Fruit fly (Drosophila melanogaster) whole organism, embryonic: ENCODE data around the gene Ask1.

Source experiments
- Ada2b ChIP-seq: fragments of 200-800 bp; sonication (Bioruptor generic); IDR thresholded peaks from 2 replicates; pipeline ENCODE4 v1.3.6; 2022; ENCODE audit warnings: missing biosample characterization, missing genetic modification characterization
- Antp ChIP-seq: fragments of 200-800 bp; sonication (Bioruptor generic); optimal IDR thresholded peaks from 3 replicates; lab custom pipeline; 2016; ENCODE audit warnings: missing biosample characterization, missing genetic modification characterization
- Atf3 ChIP-seq: fragments of 200-800 bp; sonication (Bioruptor generic); optimal IDR thresholded peaks from 3 replicates; lab custom pipeline; 2016; ENCODE audit warnings: missing biosample characterization, missing genetic modification characterization
- C15 ChIP-seq: fragments of 200-800 bp; sonication (Bioruptor generic); IDR thresholded peaks from 3 replicates; pipeline ENCODE4 v1.3.6; 2022; ENCODE audit warnings: missing biosample characterization, missing genetic modification characterization
- CG10979 ChIP-seq: fragments of 200-800 bp; sonication (Bioruptor generic); optimal IDR thresholded peaks from 2 replicates; lab custom pipeline; 2018; ENCODE audit warnings: missing biosample characterization, mild to moderate bottlenecking, missing genetic modification characterization, moderate library complexity
- CG11695 ChIP-seq: fragments of 200-800 bp; sonication (Bioruptor generic); IDR thresholded peaks from 3 replicates; pipeline ENCODE4 v1.3.6; 2022; ENCODE audit warnings: missing biosample characterization, missing genetic modification characterization
- CG14667 ChIP-seq: fragments of 200-800 bp; sonication (Bioruptor generic); IDR thresholded peaks from 2 replicates; pipeline ENCODE4 v1.3.6; 2022; ENCODE audit warnings: missing biosample characterization, missing genetic modification characterization
- CG1529 ChIP-seq: fragments of 200-800 bp; sonication (Bioruptor generic); optimal IDR thresholded peaks from 3 replicates; lab custom pipeline; 2018; ENCODE audit warnings: missing biosample characterization, missing genetic modification characterization
- CG17361 ChIP-seq: fragments of 200-800 bp; sonication (Bioruptor generic); IDR thresholded peaks from 3 replicates; pipeline ENCODE4 v1.3.6; 2022; ENCODE audit warnings: missing biosample characterization, missing genetic modification characterization
- CG2129 ChIP-seq: fragments of 200-800 bp; sonication (Bioruptor generic); IDR thresholded peaks from 2 replicates; pipeline ENCODE4 v1.3.6; 2022; ENCODE audit warnings: missing biosample characterization, missing genetic modification characterization; ENCODE audit not compliant: partially characterized antibody
- CG30431 ChIP-seq: fragments of 200-800 bp; sonication (Bioruptor generic); optimal IDR thresholded peaks from 2 replicates; lab custom pipeline; 2017; ENCODE audit warnings: missing biosample characterization, missing genetic modification characterization
- CG31224 ChIP-seq: fragments of 200-800 bp; sonication (Bioruptor generic); IDR thresholded peaks from 2 replicates; pipeline ENCODE4 v1.3.6; 2022; ENCODE audit warnings: missing biosample characterization, missing genetic modification characterization
- CG32532 ChIP-seq: fragments of 200-800 bp; sonication (Bioruptor generic); IDR thresholded peaks from 2 replicates; pipeline ENCODE4 v1.3.6; 2022; ENCODE audit warnings: missing biosample characterization, missing genetic modification characterization
- CG3407 ChIP-seq: fragments of 200-800 bp; sonication (Bioruptor generic); optimal IDR thresholded peaks from 2 replicates; lab custom pipeline; 2018; ENCODE audit warnings: missing biosample characterization, mild to moderate bottlenecking, missing genetic modification characterization
- CG8089 ChIP-seq: fragments of 200-800 bp; sonication (Bioruptor generic); optimal IDR thresholded peaks from 3 replicates; lab custom pipeline; 2016; ENCODE audit warnings: missing biosample characterization, missing genetic modification characterization
- CG8944 ChIP-seq: fragments of 200-800 bp; sonication (Bioruptor generic); optimal IDR thresholded peaks from 3 replicates; lab custom pipeline; 2016; ENCODE audit warnings: missing biosample characterization, missing genetic modification characterization
- D19A ChIP-seq: fragments of 200-800 bp; optimal IDR thresholded peaks from 3 replicates; lab custom pipeline; 2019; ENCODE audit warnings: missing biosample characterization, mild to moderate bottlenecking, missing genetic modification characterization, moderate library complexity
- Dek ChIP-seq: fragments of 200-800 bp; sonication (Bioruptor generic); optimal IDR thresholded peaks from 3 replicates; lab custom pipeline; 2019; ENCODE audit warnings: missing biosample characterization, mild to moderate bottlenecking, missing genetic modification characterization, moderate library complexity
- Dip3 ChIP-seq: fragments of 200-800 bp; sonication (Bioruptor generic); optimal IDR thresholded peaks from 3 replicates; lab custom pipeline; 2016; ENCODE audit warnings: missing biosample characterization, missing genetic modification characterization
- Eip74EF ChIP-seq, 2 experiments: fragments of 200-800 bp in 1 of 2; fragments of >200 bp in 1 of 2; sonication (Bioruptor generic) in 1 of 2; optimal IDR thresholded peaks; 2 replicates each; lab custom pipeline; 2017 to 2019; ENCODE audit warnings: missing biosample characterization in 2 of 2, missing genetic modification characterization in 2 of 2, mild to moderate bottlenecking in 1 of 2, moderate library complexity in 1 of 2
- Fer1 ChIP-seq: fragments of 200-800 bp; sonication (Bioruptor generic); optimal IDR thresholded peaks from 2 replicates; lab custom pipeline; 2017; ENCODE audit warnings: missing biosample characterization, mild to moderate bottlenecking, missing genetic modification characterization
- GATAe ChIP-seq: fragments of 200-800 bp; sonication (Bioruptor generic); conservative IDR thresholded peaks from 2 replicates; pipeline ENCODE4 v1.3.6; 2022; ENCODE audit warnings: missing biosample characterization, missing genetic modification characterization
- H2.0 ChIP-seq: fragments of 200-800 bp; sonication (Bioruptor generic); IDR thresholded peaks from 2 replicates; pipeline ENCODE4 v1.3.6; 2022; ENCODE audit warnings: missing biosample characterization, missing genetic modification characterization
- MESR4 ChIP-seq: fragments of 200-800 bp; sonication (Bioruptor generic); optimal IDR thresholded peaks from 2 replicates; lab custom pipeline; 2018; ENCODE audit warnings: missing biosample characterization, mild to moderate bottlenecking, missing genetic modification characterization, moderate library complexity
- Mad ChIP-seq: fragments of 200-800 bp; sonication (Bioruptor generic); optimal IDR thresholded peaks from 2 replicates; lab custom pipeline; 2016; ENCODE audit warnings: missing biosample characterization, missing genetic modification characterization
- Med ChIP-seq: fragments of 200-800 bp; sonication (Bioruptor generic); peaks from one replicate; lab custom pipeline; 2016; ENCODE audit warnings: missing biosample characterization, missing genetic modification characterization, mild to moderate bottlenecking, inconsistent platforms, moderate library complexity
- NFAT ChIP-seq: fragments of 200-800 bp; sonication (Bioruptor generic); IDR thresholded peaks from 2 replicates; pipeline ENCODE4 v1.3.6; 2022; ENCODE audit warnings: missing biosample characterization, missing genetic modification characterization
- NK7.1 ChIP-seq: fragments of 200-800 bp; sonication (Bioruptor generic); optimal IDR thresholded peaks from 3 replicates; lab custom pipeline; 2016; ENCODE audit warnings: missing biosample characterization, missing genetic modification characterization
- Oli ChIP-seq: fragments of 200-800 bp; sonication (Bioruptor generic); optimal IDR thresholded peaks from 2 replicates; lab custom pipeline; 2018; ENCODE audit warnings: missing biosample characterization, mild to moderate bottlenecking, missing genetic modification characterization, moderate library complexity
- Rfx ChIP-seq: fragments of 200-800 bp; sonication (Bioruptor generic); IDR thresholded peaks from 2 replicates; pipeline ENCODE4 v1.3.6; 2022; ENCODE audit warnings: missing biosample characterization, missing genetic modification characterization
- Side ChIP-seq: fragments of 200-800 bp; sonication (Bioruptor generic); optimal IDR thresholded peaks from 2 replicates; lab custom pipeline; 2016; ENCODE audit warnings: missing biosample characterization, missing genetic modification characterization
- Sox100B ChIP-seq: fragments of 200-800 bp; sonication (Bioruptor generic); optimal IDR thresholded peaks from 3 replicates; lab custom pipeline; 2018; ENCODE audit warnings: missing biosample characterization, mild to moderate bottlenecking, missing genetic modification characterization
- ash1 ChIP-seq: fragments of 200-800 bp; sonication (Bioruptor generic); optimal IDR thresholded peaks from 2 replicates; lab custom pipeline; 2018; ENCODE audit warnings: missing biosample characterization, mild to moderate bottlenecking, missing genetic modification characterization
- bsh ChIP-seq, 2 experiments: fragments of 200-800 bp; sonication (Bioruptor generic); optimal IDR thresholded peaks; 2 replicates each; lab custom pipeline; 2017 to 2018; ENCODE audit warnings: mild to moderate bottlenecking in 2 of 2, missing biosample characterization in 2 of 2, missing genetic modification characterization in 2 of 2, moderate library complexity in 1 of 2
- danr ChIP-seq: fragments of 200-800 bp; sonication (Bioruptor generic); IDR thresholded peaks from 2 replicates; pipeline ENCODE4 v1.3.6; 2022; ENCODE audit warnings: missing biosample characterization, missing genetic modification characterization
- esg ChIP-seq: fragments of 200-800 bp; sonication (Bioruptor generic); conservative IDR thresholded peaks from 2 replicates; pipeline ENCODE4 v1.3.6; 2022; ENCODE audit warnings: missing biosample characterization, missing genetic modification characterization
- gro ChIP-seq: fragments of 200-800 bp; sonication (Bioruptor generic); optimal IDR thresholded peaks from 2 replicates; lab custom pipeline; 2016; ENCODE audit warnings: missing biosample characterization, missing genetic modification characterization
- gt ChIP-seq: fragments of 200-800 bp; sonication (Bioruptor generic); IDR thresholded peaks from 2 replicates; pipeline ENCODE4 v1.3.6; 2022; ENCODE audit warnings: missing biosample characterization, missing genetic modification characterization
- jigr1 ChIP-seq: fragments of 200-800 bp; sonication (Bioruptor generic); IDR thresholded peaks from 3 replicates; pipeline ENCODE4 v1.3.6; 2022; ENCODE audit warnings: missing biosample characterization, missing genetic modification characterization
- peb ChIP-seq: fragments of 200-800 bp; sonication (Bioruptor generic); IDR thresholded peaks from 2 replicates; pipeline ENCODE4 v1.3.6; 2022; ENCODE audit warnings: missing biosample characterization, missing genetic modification characterization
- pfk ChIP-seq: fragments of 200-800 bp; sonication (Bioruptor generic); optimal IDR thresholded peaks from 2 replicates; lab custom pipeline; 2018; ENCODE audit warnings: missing biosample characterization, mild to moderate bottlenecking, missing genetic modification characterization, moderate library complexity
- ranshi ChIP-seq: fragments of 200-800 bp; sonication (Bioruptor generic); IDR thresholded peaks from 2 replicates; pipeline ENCODE4 v1.3.6; 2022; ENCODE audit warnings: missing biosample characterization, missing genetic modification characterization
- run ChIP-seq: fragments of 200-800 bp; sonication (Bioruptor generic); optimal IDR thresholded peaks from 3 replicates; lab custom pipeline; 2018; ENCODE audit warnings: missing biosample characterization, mild to moderate bottlenecking, missing genetic modification characterization
- schlank ChIP-seq: fragments of 200-800 bp; sonication (Bioruptor generic); optimal IDR thresholded peaks from 2 replicates; lab custom pipeline; 2018; ENCODE audit warnings: missing biosample characterization, mild to moderate bottlenecking, missing genetic modification characterization
- scrt ChIP-seq: fragments of 200-800 bp; sonication (Bioruptor generic); optimal IDR thresholded peaks from 2 replicates; lab custom pipeline; 2018; ENCODE audit warnings: missing biosample characterization, mild to moderate bottlenecking, missing genetic modification characterization, moderate library complexity
- sens-2 ChIP-seq: fragments of 200-800 bp; sonication (Bioruptor generic); IDR thresholded peaks from 2 replicates; pipeline ENCODE4 v1.3.6; 2022; ENCODE audit warnings: missing biosample characterization, missing genetic modification characterization
- so ChIP-seq: fragments of 200-800 bp; sonication (Bioruptor generic); IDR thresholded peaks from 3 replicates; pipeline ENCODE4 v1.3.6; 2022; ENCODE audit warnings: missing biosample characterization, missing genetic modification characterization
- unpg ChIP-seq: fragments of 200-800 bp; sonication (Bioruptor generic); optimal IDR thresholded peaks from 3 replicates; lab custom pipeline; 2018; ENCODE audit warnings: missing biosample characterization, mild to moderate bottlenecking, missing genetic modification characterization, moderate library complexity
- vvl ChIP-seq: fragments of 200-800 bp; sonication (Bioruptor generic); IDR thresholded peaks from 2 replicates; pipeline ENCODE4 v1.3.6; 2022; ENCODE audit warnings: missing biosample characterization, missing genetic modification characterization
- wdn ChIP-seq: fragments of 200-800 bp; sonication (Bioruptor generic); IDR thresholded peaks from 2 replicates; pipeline ENCODE4 v1.3.6; 2022; ENCODE audit warnings: missing biosample characterization, missing genetic modification characterization
- zen2 ChIP-seq: fragments of 200-800 bp; sonication (Bioruptor generic); IDR thresholded peaks from 3 replicates; pipeline ENCODE4 v1.3.6; 2022; ENCODE audit warnings: missing biosample characterization, missing genetic modification characterization; ENCODE audit not compliant: partially characterized antibody

The Ask1 gene

dm6 chr3R:19830973-19831372 lies 48.5 kb upstream of the Ask1 start (continued):
- TF ChIP-seq wdn = peak; percentile 57; the same call in 1 of the 2 replicates
- TF ChIP-seq GATAe (GFP tag; lab: Robert Waterston, UW) = 0 out of 2 replicates have a peak, but pooled peaks have one; percentile 12
- TF ChIP-seq CG30431 = no peak
- peak; percentile 75 for TF ChIP-seq CG32532 (GFP tag; lab: Robert Waterston, UW)
- TF ChIP-seq H2.0 = peak; percentile 24; the same call in 1 of the 2 replicates
- TF ChIP-seq danr (GFP tag; lab: Robert Waterston, UW) = no peak
- TF ChIP-seq unpg (GFP tag; lab: Kevin White, UChicago) = peak; percentile 90
- TF ChIP-seq pfk (GFP tag; lab: Kevin White, UChicago) = no peak
- TF ChIP-seq NFAT (GFP tag; lab: Robert Waterston, UW) = peak; percentile 64; the same call in 1 of the 2 replicates
- no peak for TF ChIP-seq jigr1
- 0 out of 3 replicates have a peak, but pooled peaks have one; percentile 56 for TF ChIP-seq so (GFP tag; lab: Robert Waterston, UW)
- no peak for TF ChIP-seq MESR4 (GFP tag; lab: Kevin White, UChicago)
- no peak for TF ChIP-seq CG8089 (GFP tag; lab: Kevin White, UChicago)
- 0 out of 2 replicates have a peak, but pooled peaks have one; percentile 40 for TF ChIP-seq ranshi (GFP tag; lab: Robert Waterston, UW)
- TF ChIP-seq C15 (GFP tag; lab: Robert Waterston, UW) = no peak
- TF ChIP-seq CG31224 = peak; percentile 51; the same call in 1 of the 2 replicates
- TF ChIP-seq Side (GFP tag; lab: Kevin White, UChicago) = peak; percentile 16
- TF ChIP-seq Eip74EF (GFP tag; optimal IDR thresholded peaks at IDR 0.05; lab: Kevin White, UChicago) = peak in 1 of 2 experiments; percentile 13
- TF ChIP-seq CG8944 (GFP tag; lab: Kevin White, UChicago) = no peak
- peak; percentile 68 for TF ChIP-seq Ada2b (GFP tag; lab: Robert Waterston, UW)
- peak; percentile 68 for TF ChIP-seq Fer1 (GFP tag; lab: Kevin White, UChicago)
- peak; percentile 69; the same call in 1 of the 3 replicates for TF ChIP-seq CG11695
- TF ChIP-seq gro (GFP tag; lab: Kevin White, UChicago) = peak; percentile 25
- peak; percentile 43 for TF ChIP-seq D19A (tag; lab: Kevin White, UChicago)
- TF ChIP-seq NK7.1 (GFP tag; lab: Kevin White, UChicago) = peak; percentile 33
- peak in 1 of 2 experiments; percentile 60 for TF ChIP-seq bsh (GFP tag; optimal IDR thresholded peaks at IDR 0.05; lab: Kevin White, UChicago)
- peak; percentile 49 for TF ChIP-seq CG3407 (GFP tag; lab: Kevin White, UChicago)
- no peak for TF ChIP-seq sens-2 (GFP tag; lab: Robert Waterston, UW)
- TF ChIP-seq CG10979 = peak; percentile 58
- TF ChIP-seq CG17361 (GFP tag; lab: Robert Waterston, UW) = peak; percentile 62
- TF ChIP-seq Med (GFP tag; lab: Kevin White, UChicago) = peak; percentile 62
- no peak for TF ChIP-seq peb (GFP tag; lab: Robert Waterston, UW)
- TF ChIP-seq esg = peak; percentile 51
- peak; percentile 19 for TF ChIP-seq Mad (GFP tag; lab: Kevin White, UChicago)
- TF ChIP-seq CG1529 (GFP tag; lab: Kevin White, UChicago) = no peak
- peak; percentile 29 for TF ChIP-seq Dip3 (GFP tag; lab: Kevin White, UChicago)
- no peak for TF ChIP-seq CG2129
- TF ChIP-seq Rfx (GFP tag; lab: Robert Waterston, UW) = peak; percentile 85
- peak; percentile 25 for TF ChIP-seq Antp (GFP tag; lab: Kevin White, UChicago)
- no peak for TF ChIP-seq ash1
- no peak for TF ChIP-seq CG14667
- TF ChIP-seq run (tag; lab: Kevin White, UChicago) = peak; percentile 51
- no peak for TF ChIP-seq gt
- peak; percentile 67 for TF ChIP-seq Sox100B (GFP tag; lab: Kevin White, UChicago)
- TF ChIP-seq Atf3 (GFP tag; lab: Kevin White, UChicago) = no peak
- TF ChIP-seq zen2 (GFP tag; lab: Robert Waterston, UW) = no peak
- peak; percentile 58 for TF ChIP-seq Dek (tag; lab: Kevin White, UChicago)
- peak; percentile 83 for TF ChIP-seq vvl (GFP tag; lab: Robert Waterston, UW)
- TF ChIP-seq scrt (GFP tag; lab: Kevin White, UChicago) = peak; percentile 44
- TF ChIP-seq schlank (tag; lab: Kevin White, UChicago) = peak; percentile 1
- peak; percentile 72 for TF ChIP-seq Oli (tag; lab: Kevin White, UChicago)
